Worm (Caenorhabditis elegans) whole organism, L1 larva: ENCODE data around the gene fipr-1.
A peak's percentile ranks its signal among the peaks of the same experiment; 100 is the strongest.

Experiments used
- F16B12.6 ChIP-seq: fragments of 150-350 bp; optimal IDR thresholded peaks from 2 replicates; lab custom pipeline; 2014; ENCODE audit warnings: missing biosample characterization, missing genetic modification characterization
- aly-2 ChIP-seq: fragments of 150-350 bp; optimal IDR thresholded peaks from 2 replicates; lab custom pipeline; 2014; ENCODE audit warnings: missing biosample characterization, missing genetic modification characterization
- ama-1 ChIP-seq: fragments of 150-350 bp; optimal IDR thresholded peaks from 2 replicates; lab custom pipeline; 2014
- blmp-1 ChIP-seq: fragments of 150-350 bp; optimal IDR thresholded peaks from 2 replicates; lab custom pipeline; 2014; ENCODE audit warnings: missing biosample characterization, missing genetic modification characterization
- ceh-82 ChIP-seq, 3 experiments: fragments of 150-350 bp in 1 of 3; sonication (generic microtip) in 2 of 3; optimal IDR thresholded peaks; 2 replicates each; lab custom pipeline; 2014 to 2017; ENCODE audit warnings: missing biosample characterization in 3 of 3, missing genetic modification characterization in 3 of 3
- ceh-88 ChIP-seq: fragments of 200-800 bp; sonication (Bioruptor generic); IDR thresholded peaks from 2 replicates; pipeline ENCODE4 v1.3.6; 2022; ENCODE audit warnings: missing genetic modification characterization, missing compliant biosample characterization
- ces-1 ChIP-seq: fragments of 150-350 bp; optimal IDR thresholded peaks from 2 replicates; lab custom pipeline; 2014; ENCODE audit warnings: missing biosample characterization, missing genetic modification reagents, missing genetic modification characterization
- dpl-1 ChIP-seq, 3 experiments: fragments of 150-350 bp in 2 of 3; sonication (generic microtip) in 1 of 3; optimal IDR thresholded peaks; 2 replicates each; lab custom pipeline; 2014 to 2017; ENCODE audit warnings: missing biosample characterization in 3 of 3, missing genetic modification characterization in 3 of 3, missing genetic modification reagents in 3 of 3
- efl-1 ChIP-seq, 4 experiments: fragments of 150-350 bp; optimal IDR thresholded peaks in 3 of 4; peaks in 1 of 4; 1 replicate in 1 of 4; 2 replicates in 3 of 4; lab custom pipeline; 2014; ENCODE audit warnings: missing biosample characterization in 2 of 4, missing genetic modification characterization in 2 of 4, missing genetic modification reagents in 2 of 4
- efl-3 ChIP-seq: fragments of 200-800 bp; sonication (Bioruptor generic); optimal IDR thresholded peaks from 2 replicates; lab custom pipeline; 2018; ENCODE audit warnings: mild to moderate bottlenecking, missing genetic modification characterization, missing compliant biosample characterization
- elt-3 ChIP-seq, 6 experiments: fragments of 150-350 bp in 1 of 6; sonication (generic microtip); optimal IDR thresholded peaks; 2 replicates each; lab custom pipeline; 2017 to 2018; ENCODE audit warnings: missing biosample characterization in 6 of 6, missing genetic modification characterization in 6 of 6, inconsistent platforms in 1 of 6
- ets-5 ChIP-seq: fragments of 200-800 bp; sonication (Bioruptor generic); IDR thresholded peaks from 2 replicates; pipeline ENCODE4 v1.3.6; 2022; ENCODE audit warnings: missing genetic modification characterization, missing compliant biosample characterization
- fkh-10 ChIP-seq: sonication (generic microtip); optimal IDR thresholded peaks from 2 replicates; lab custom pipeline; 2017; ENCODE audit warnings: missing biosample characterization, missing genetic modification reagents, missing genetic modification characterization
- fkh-8 ChIP-seq: sonication (generic microtip); optimal IDR thresholded peaks from 2 replicates; lab custom pipeline; 2016; ENCODE audit warnings: mild to moderate bottlenecking, missing genetic modification characterization, missing compliant biosample characterization
- grh-1 ChIP-seq: fragments of 200-800 bp; sonication (Bioruptor generic); IDR thresholded peaks from 2 replicates; pipeline ENCODE4 v1.3.6; 2022; ENCODE audit warnings: missing genetic modification reagents, missing genetic modification characterization, missing compliant biosample characterization
- hlh-17 ChIP-seq: fragments of 200-800 bp; sonication (Bioruptor generic); optimal IDR thresholded peaks from 2 replicates; lab custom pipeline; 2018; ENCODE audit warnings: missing genetic modification characterization, mild to moderate bottlenecking, missing compliant biosample characterization, moderate library complexity, borderline replicate concordance
- jun-1 ChIP-seq: fragments of 150-350 bp; optimal IDR thresholded peaks from 2 replicates; lab custom pipeline; 2014; ENCODE audit warnings: missing biosample characterization, missing genetic modification reagents, missing genetic modification characterization
- lin-13 ChIP-seq: fragments of 150-350 bp; optimal IDR thresholded peaks from 2 replicates; lab custom pipeline; 2014; ENCODE audit warnings: missing biosample characterization, missing genetic modification reagents, missing genetic modification characterization
- lin-14 ChIP-seq: fragments of 200-800 bp; sonication (Bioruptor generic); optimal IDR thresholded peaks from 2 replicates; lab custom pipeline; 2018; ENCODE audit warnings: mild to moderate bottlenecking, missing genetic modification characterization, moderate library complexity, missing compliant biosample characterization
- lin-35 ChIP-seq, 2 experiments: fragments of 150-350 bp; optimal IDR thresholded peaks; 2 replicates each; lab custom pipeline; 2014; ENCODE audit warnings: missing biosample characterization in 2 of 2, missing genetic modification characterization in 2 of 2, missing genetic modification reagents in 2 of 2
- lin-39 ChIP-seq: fragments of 150-350 bp; optimal IDR thresholded peaks from 2 replicates; lab custom pipeline; 2014; ENCODE audit warnings: missing biosample characterization, missing genetic modification reagents, missing genetic modification characterization
- lir-3 ChIP-seq: sonication (generic microtip); optimal IDR thresholded peaks from 2 replicates; lab custom pipeline; 2016; ENCODE audit warnings: mild to moderate bottlenecking, missing genetic modification characterization, moderate library complexity, missing compliant biosample characterization; ENCODE audit not compliant: poor library complexity
- mdl-1 ChIP-seq, 2 experiments: fragments of 150-350 bp; optimal IDR thresholded peaks; 2 replicates each; lab custom pipeline; 2014 to 2017; ENCODE audit warnings: missing biosample characterization in 2 of 2, missing genetic modification characterization in 2 of 2, inconsistent platforms in 1 of 2
- nhr-11 ChIP-seq: fragments of 150-350 bp; optimal IDR thresholded peaks from 2 replicates; lab custom pipeline; 2014; ENCODE audit warnings: missing biosample characterization, missing genetic modification characterization
- nhr-19 ChIP-seq: fragments of 200-800 bp; sonication (Bioruptor generic); conservative IDR thresholded peaks from 2 replicates; pipeline ENCODE4 v1.3.6; 2022; ENCODE audit warnings: missing genetic modification characterization, missing compliant biosample characterization
- nhr-28 ChIP-seq: fragments of 150-350 bp; optimal IDR thresholded peaks from 2 replicates; lab custom pipeline; 2014; ENCODE audit warnings: missing biosample characterization, missing genetic modification characterization
- nhr-47 ChIP-seq: sonication (generic microtip); optimal IDR thresholded peaks from 2 replicates; lab custom pipeline; 2016; ENCODE audit warnings: mild to moderate bottlenecking, missing genetic modification characterization, moderate library complexity, missing compliant biosample characterization
- nhr-76 ChIP-seq: sonication (generic microtip); optimal IDR thresholded peaks from 2 replicates; lab custom pipeline; 2017; ENCODE audit warnings: missing biosample characterization, missing genetic modification characterization
- nhr-90 ChIP-seq: sonication (generic microtip); optimal IDR thresholded peaks from 2 replicates; lab custom pipeline; 2016; ENCODE audit warnings: mild to moderate bottlenecking, missing genetic modification characterization, missing compliant biosample characterization; ENCODE audit not compliant: poor library complexity
- pag-3 ChIP-seq: sonication (generic microtip); optimal IDR thresholded peaks from 2 replicates; lab custom pipeline; 2017; ENCODE audit warnings: missing genetic modification characterization, mild to moderate bottlenecking, missing compliant biosample characterization, antibody characterized with exemption, borderline replicate concordance; ENCODE audit not compliant: insufficient read depth
- pax-3 ChIP-seq: fragments of 200-800 bp; sonication (Bioruptor generic); optimal IDR thresholded peaks from 2 replicates; lab custom pipeline; 2018; ENCODE audit warnings: mild to moderate bottlenecking, missing genetic modification characterization, moderate library complexity, missing compliant biosample characterization
- pqm-1 ChIP-seq: sonication (generic microtip); optimal IDR thresholded peaks from 3 replicates; lab custom pipeline; 2017; ENCODE audit warnings: missing biosample characterization, missing genetic modification characterization
- rnt-1 ChIP-seq: sonication (generic microtip); optimal IDR thresholded peaks from 2 replicates; lab custom pipeline; 2016; ENCODE audit warnings: mild to moderate bottlenecking, missing genetic modification characterization, moderate library complexity, missing compliant biosample characterization
- skn-1 ChIP-seq: fragments of 150-350 bp; optimal IDR thresholded peaks from 2 replicates; lab custom pipeline; 2014; ENCODE audit warnings: missing biosample characterization, missing genetic modification characterization
- tbx-2 ChIP-seq: sonication (generic microtip); optimal IDR thresholded peaks from 2 replicates; lab custom pipeline; 2016; ENCODE audit warnings: missing genetic modification characterization, missing compliant biosample characterization
- unc-130 ChIP-seq: fragments of 150-350 bp; optimal IDR thresholded peaks from 2 replicates; lab custom pipeline; 2017; ENCODE audit warnings: missing biosample characterization, missing genetic modification characterization, inconsistent platforms
- unc-86 ChIP-seq: sonication (generic microtip); optimal IDR thresholded peaks from 2 replicates; lab custom pipeline; 2016; ENCODE audit warnings: missing genetic modification characterization, missing compliant biosample characterization
- unc-98 ChIP-seq: fragments of 200-800 bp; sonication (Bioruptor generic); IDR thresholded peaks from 2 replicates; pipeline ENCODE4 v1.3.6; 2022; ENCODE audit warnings: missing genetic modification characterization, missing compliant biosample characterization
- vab-15 ChIP-seq: sonication (generic microtip); optimal IDR thresholded peaks from 2 replicates; lab custom pipeline; 2017; ENCODE audit warnings: missing genotype, mild to moderate bottlenecking, missing genetic modification characterization, missing compliant biosample characterization
- xbp-1 ChIP-seq: sonication (generic microtip); optimal IDR thresholded peaks from 2 replicates; lab custom pipeline; 2016; ENCODE audit warnings: missing genetic modification characterization, missing compliant biosample characterization

Gene fipr-1

DNA sequence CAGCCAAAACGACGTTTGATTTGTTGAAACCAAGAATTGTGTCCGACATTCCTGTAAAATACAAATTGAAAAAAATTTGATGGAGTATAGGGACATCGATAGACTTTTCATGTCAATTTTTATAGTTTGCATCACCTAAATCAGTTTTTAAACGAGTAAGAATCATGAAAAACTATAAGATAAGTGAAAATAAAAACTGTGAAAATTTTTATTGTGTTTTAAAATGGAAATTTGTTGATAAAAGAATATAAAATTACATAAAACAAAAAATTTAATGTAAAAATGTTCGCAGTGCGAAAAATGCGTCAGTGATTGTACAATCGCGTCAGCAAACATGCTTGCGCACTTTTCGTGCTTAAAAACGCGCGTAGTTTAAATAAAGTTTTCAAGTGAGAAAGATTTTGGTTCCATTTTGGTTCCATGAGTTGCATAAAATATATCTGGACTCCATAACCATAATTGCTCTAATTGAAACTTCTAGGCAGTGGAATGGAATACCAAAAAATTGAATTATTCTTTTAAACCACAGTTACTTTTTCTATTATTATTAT lies 18.1 kb downstream of the fipr-1 start, which contains the start of gene tomm-20 (continued):
- TF ChIP-seq ceh-88 (GFP tag; lab: Robert Waterston, UW) (peak; percentile 59; the same call in 1 of the 2 replicates), jun-1 (tag; lab: Kevin White, UChicago) (peak; percentile 85), nhr-47 (tag; lab: Kevin White, UChicago) (peak; percentile 97), lin-14 (peak; percentile 95), nhr-19 (peak; percentile 96), efl-1 (optimal IDR thresholded peaks at IDR 0.05; lab: Kevin White, UChicago) (peak; percentile 98 to 99), efl-1 (GFP tag; optimal IDR thresholded peaks at IDR 0.05 in 1 of 2; lab: Kevin White, UChicago) (peak; percentile 98 to 100), xbp-1 (tag; lab: Kevin White, UChicago) (peak; percentile 93), F16B12.6 (tag; lab: Kevin White, UChicago) (peak; percentile 52), lin-35 (GFP tag; optimal IDR thresholded peaks at IDR 0.05; lab: Kevin White, UChicago) (peak; percentile 99), unc-86 (tag; lab: Kevin White, UChicago) (peak; percentile 92), nhr-90 (tag; lab: Kevin White, UChicago) (peak; percentile 97), pag-3 (peak; percentile 52), unc-98 (peak; percentile 55; the same call in 1 of the 2 replicates), nhr-11 (tag; lab: Kevin White, UChicago) (peak; percentile 88), pqm-1 (no peak), lin-39 (peak; percentile 95), efl-3 (GFP tag; lab: Kevin White, UChicago) (peak; percentile 44), rnt-1 (tag; lab: Kevin White, UChicago) (peak; percentile 96), aly-2 (tag; lab: Kevin White, UChicago) (peak; percentile 88), pax-3 (peak; percentile 95), tbx-2 (tag; lab: Kevin White, UChicago) (peak; percentile 95), skn-1 (tag; lab: Kevin White, UChicago) (peak; percentile 90), unc-130 (tag; lab: Kevin White, UChicago) (peak; percentile 93), fkh-8 (tag; lab: Kevin White, UChicago) (peak; percentile 86), blmp-1 (tag; lab: Kevin White, UChicago) (peak; percentile 87), fkh-10 (GFP tag; lab: Kevin White, UChicago) (peak; percentile 39), lin-13 (GFP tag; lab: Kevin White, UChicago) (peak; percentile 92), nhr-76 (tag; lab: Kevin White, UChicago) (no peak), grh-1 (GFP tag; lab: Robert Waterston, UW) (peak; percentile 93), dpl-1 (GFP tag; optimal IDR thresholded peaks at IDR 0.05; lab: Kevin White, UChicago) (peak; percentile 98 to 99 (median 99)), nhr-28 (no peak)

DNA sequence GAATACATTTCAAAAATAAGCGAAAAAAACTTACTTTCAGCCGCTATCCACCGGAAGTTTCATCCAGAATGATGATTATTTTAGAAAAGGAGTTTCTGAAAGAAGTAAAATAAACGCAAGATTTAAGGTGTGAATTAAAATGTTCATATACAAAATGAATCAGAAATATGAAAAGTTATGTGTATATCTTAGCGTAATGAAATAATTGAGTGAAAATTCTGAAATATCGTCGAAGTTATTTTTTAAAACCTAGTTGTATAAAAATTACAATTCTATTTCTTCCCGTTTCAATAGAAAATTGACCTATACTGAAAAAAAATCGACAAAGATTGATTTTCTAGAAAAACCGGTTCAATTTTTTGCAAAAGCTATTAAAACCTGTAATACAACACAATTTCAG lies 23.6 kb downstream of the fipr-1 start, which contains the start of gene twk-13:
twk-13 (minus strand) TSS at position 101 of the 400 bp plus-strand sequence.
- TF ChIP-seq ces-1 (GFP tag; lab: Kevin White, UChicago) (no peak), unc-86 (tag; lab: Kevin White, UChicago) (no peak), mdl-1 (tag; optimal IDR thresholded peaks at IDR 0.05; lab: Kevin White, UChicago) (no peak), lir-3 (tag; lab: Kevin White, UChicago) (no peak), ama-1 (lab: Kevin White, UChicago) (no peak), elt-3 (tag; optimal IDR thresholded peaks at IDR 0.05; lab: Kevin White, UChicago) (no peak), ceh-82 (tag; optimal IDR thresholded peaks at IDR 0.05; lab: Kevin White, UChicago) (no peak), nhr-90 (tag; lab: Kevin White, UChicago) (no peak), lin-13 (GFP tag; lab: Kevin White, UChicago) (no peak), ets-5 (GFP tag; lab: Robert Waterston, UW) (no peak), vab-15 (tag; lab: Kevin White, UChicago) (no peak), hlh-17 (GFP tag; lab: Kevin White, UChicago) (no peak), nhr-76 (tag; lab: Kevin White, UChicago) (no peak)
